Fruit fly (Drosophila melanogaster): Measurements from ENCODE around the gene robl37BC.
A peak's percentile ranks its signal among the peaks of the same experiment; 100 is the strongest.

Gene robl37BC

dm6 chr2L:19011895-19012645 lies 1.4 kb downstream of the robl37BC start (continued):
- no peak for TF ChIP-seq CG4328 (GFP tag; optimal IDR thresholded peaks at IDR 0.05)
- TF ChIP-seq sim (GFP tag; IDR thresholded peaks at IDR 0.05), result peak; percentile 58; the same call in 1 of the 2 replicates
- TF ChIP-seq Oaz (GFP tag; IDR thresholded peaks at IDR 0.05), result peak; percentile 83
- peak; percentile 73 for TF ChIP-seq Ssrp (tag; optimal IDR thresholded peaks at IDR 0.05)
- TF ChIP-seq ttk (GFP tag; IDR thresholded peaks at IDR 0.05), result peak; percentile 86
- no peak for TF ChIP-seq sc (optimal IDR thresholded peaks at IDR 0.05)
- peak; percentile 59 for TF ChIP-seq sc (GFP tag; optimal IDR thresholded peaks at IDR 0.05)
- peak; percentile 87 for TF ChIP-seq sisA (GFP tag; IDR thresholded peaks at IDR 0.05)
- TF ChIP-seq Meics (GFP tag; optimal IDR thresholded peaks at IDR 0.05), result peak; percentile 86
- TF ChIP-seq E2f2 (GFP tag; IDR thresholded peaks at IDR 0.05), result peak; percentile 55
- peak; percentile 32 for TF ChIP-seq Sry-δ (GFP tag; optimal IDR thresholded peaks at IDR 0.05)
- TF ChIP-seq CG8281 (tag; optimal IDR thresholded peaks at IDR 0.05), result peak; percentile 44
- peak; percentile 67 for TF ChIP-seq tap (tag; optimal IDR thresholded peaks at IDR 0.05)
- no peak for TF ChIP-seq Dll (GFP tag; IDR thresholded peaks at IDR 0.05; ENCODE audit: partially characterized antibody)
- peak; percentile 74 for TF ChIP-seq CG12071 (GFP tag; optimal IDR thresholded peaks at IDR 0.05)
- TF ChIP-seq tio (GFP tag; optimal IDR thresholded peaks at IDR 0.05), result peak; percentile 66
- peak; percentile 73 for TF ChIP-seq CrebB (tag; optimal IDR thresholded peaks at IDR 0.05)
- TF ChIP-seq tx (GFP tag; optimal IDR thresholded peaks at IDR 0.05), result peak; percentile 73
- peak; percentile 88 for TF ChIP-seq lmd (GFP tag; IDR thresholded peaks at IDR 0.05)
- TF ChIP-seq Hr78 (GFP tag; optimal IDR thresholded peaks at IDR 0.05), result no peak
- peak; percentile 86 for TF ChIP-seq CG34422 (GFP tag; IDR thresholded peaks at IDR 0.05)
- no peak for TF ChIP-seq Elba2 (GFP tag; optimal IDR thresholded peaks at IDR 0.05)
- no peak for TF ChIP-seq Sin3A (optimal IDR thresholded peaks at IDR 0.05)
- no peak for TF ChIP-seq CG8290 (GFP tag; optimal IDR thresholded peaks at IDR 0.05)
- peak in 1 of 2 experiments; percentile 93 for TF ChIP-seq CG8290 (tag; optimal IDR thresholded peaks at IDR 0.05)
- peak; percentile 67 for TF ChIP-seq Lim3 (GFP tag; IDR thresholded peaks at IDR 0.05)
- TF ChIP-seq CG31441 (GFP tag; IDR thresholded peaks at IDR 0.05), result peak; percentile 80
- no peak for TF ChIP-seq BEAF-32 (GFP tag; optimal IDR thresholded peaks at IDR 0.05)
- TF ChIP-seq slou (GFP tag; optimal IDR thresholded peaks at IDR 0.05), result peak; percentile 74
- TF ChIP-seq D19A (tag; optimal IDR thresholded peaks at IDR 0.05), result peak; percentile 69
- TF ChIP-seq maf-S (GFP tag; optimal IDR thresholded peaks at IDR 0.05), result peak; percentile 83
- TF ChIP-seq sens (GFP tag), result peak; percentile 95
- peak; percentile 77 for TF ChIP-seq ems (GFP tag; optimal IDR thresholded peaks at IDR 0.05)
- TF ChIP-seq CG2712 (tag; optimal IDR thresholded peaks at IDR 0.05), result peak; percentile 82
- TF ChIP-seq CkIIα-i1 (GFP tag; IDR thresholded peaks at IDR 0.05), result no peak
- peak; percentile 81 for TF ChIP-seq dpn (GFP tag; optimal IDR thresholded peaks at IDR 0.05)
- peak; percentile 72 for TF ChIP-seq ap (GFP tag; IDR thresholded peaks at IDR 0.05)
- peak; percentile 76 for TF ChIP-seq CG16863 (GFP tag; optimal IDR thresholded peaks at IDR 0.05)
- TF ChIP-seq tin (GFP tag; optimal IDR thresholded peaks at IDR 0.05), result peak; percentile 69
- TF ChIP-seq CG10565 (GFP tag; optimal IDR thresholded peaks at IDR 0.05), result no peak
- no peak for TF ChIP-seq CG17912 (GFP tag; optimal IDR thresholded peaks at IDR 0.05)
- no peak for TF ChIP-seq zf30C (GFP tag; optimal IDR thresholded peaks at IDR 0.05)
- TF ChIP-seq CG11085 (GFP tag; IDR thresholded peaks at IDR 0.05), result peak; percentile 75
- TF ChIP-seq CG34376 (GFP tag; optimal IDR thresholded peaks at IDR 0.05), result peak; percentile 33
- peak; percentile 45 for TF ChIP-seq corto (GFP tag; optimal IDR thresholded peaks at IDR 0.05)
- TF ChIP-seq gcm (GFP tag; optimal IDR thresholded peaks at IDR 0.05), result peak; percentile 19
- TF ChIP-seq CG8478 (optimal IDR thresholded peaks at IDR 0.05), result no peak
- peak; percentile 13 for TF ChIP-seq ash1 (GFP tag; optimal IDR thresholded peaks at IDR 0.05)
- peak; percentile 46 for TF ChIP-seq NC2α (GFP tag; optimal IDR thresholded peaks at IDR 0.05)
- no peak for TF ChIP-seq CG7271 (tag; optimal IDR thresholded peaks at IDR 0.05)
- peak; percentile 58 for TF ChIP-seq CG4854 (GFP tag; optimal IDR thresholded peaks at IDR 0.05)

Data from whole organism, embryonic.